Worm (Caenorhabditis elegans) whole organism, mixed stage, embryonic: ENCODE measurements around the gene R07B7.10.

Experiments used
- elt-3 ChIP-seq: fragments of 150-350 bp; optimal IDR thresholded peaks from 2 replicates; lab custom pipeline; 2014; ENCODE audit warnings: missing biosample characterization, missing genetic modification characterization
- nhr-12 ChIP-seq: fragments of 150-350 bp; optimal IDR thresholded peaks from 2 replicates; lab custom pipeline; 2014; ENCODE audit warnings: missing biosample characterization, missing genetic modification characterization
- nhr-2 ChIP-seq: fragments of 150-350 bp; optimal IDR thresholded peaks from 2 replicates; lab custom pipeline; 2014; ENCODE audit warnings: missing biosample characterization, missing genetic modification characterization
- nhr-237 ChIP-seq: fragments of 150-350 bp; optimal IDR thresholded peaks from 2 replicates; lab custom pipeline; 2014; ENCODE audit warnings: missing biosample characterization, missing genetic modification characterization
- nhr-28 ChIP-seq: fragments of 150-350 bp; optimal IDR thresholded peaks from 2 replicates; lab custom pipeline; 2014; ENCODE audit warnings: missing biosample characterization, missing genetic modification characterization
- pha-4 ChIP-seq: fragments of 150-350 bp; optimal IDR thresholded peaks from 2 replicates; lab custom pipeline; 2018; ENCODE audit warnings: missing biosample characterization, missing genetic modification reagents, missing genetic modification characterization
- snpc-4 ChIP-seq: fragments of 150-350 bp; optimal IDR thresholded peaks from 2 replicates; lab custom pipeline; 2014; ENCODE audit warnings: missing biosample characterization, missing genetic modification characterization
- unc-39 ChIP-seq: fragments of 150-350 bp; optimal IDR thresholded peaks from 2 replicates; lab custom pipeline; 2014; ENCODE audit warnings: missing biosample characterization, missing genetic modification characterization

- no peak for TF ChIP-seq nhr-12 (tag; lab: Kevin White, UChicago)
- TF ChIP-seq snpc-4 (tag; lab: Kevin White, UChicago), result no peak
- TF ChIP-seq pha-4 (tag; lab: Kevin White, UChicago), result no peak
- no peak for TF ChIP-seq nhr-2
- no peak for TF ChIP-seq unc-39 (tag; lab: Kevin White, UChicago)
- no peak for TF ChIP-seq nhr-237 (tag; lab: Kevin White, UChicago)
- TF ChIP-seq nhr-28, result no peak
- no peak for TF ChIP-seq elt-3 (tag; lab: Kevin White, UChicago)
Measured at ce11 chrV:12114693-12115092, 31.7 kb downstream of the R07B7.10 start, which contains the start of gene spin-1.
